Worm (Caenorhabditis elegans): Measurements from ENCODE around the gene pigk-1.

Gene pigk-1

ce11 chrIV:11105724-11106123 is 4.1 kb downstream of the pigk-1 start, which contains the start of gene srlf-24:
Gene srlf-24, minus strand, starts transcription at chrIV:11105824.
- TF ChIP-seq F37D6.2 (tag; optimal IDR thresholded peaks at IDR 0.05) (no peak), nhr-102 (tag; optimal IDR thresholded peaks at IDR 0.05) (no peak), nhr-48 (tag; optimal IDR thresholded peaks at IDR 0.05) (no peak), ZK546.5 (tag; optimal IDR thresholded peaks at IDR 0.05) (no peak), pqm-1 (tag; optimal IDR thresholded peaks at IDR 0.05) (no peak), zfp-3 (GFP tag; conservative IDR thresholded peaks at IDR 0.05) (no peak), pha-4 (GFP tag; IDR thresholded peaks at IDR 0.05) (no peak), pha-4 (tag; optimal IDR thresholded peaks at IDR 0.05) (no peak), vab-7 (GFP tag; IDR thresholded peaks at IDR 0.05) (no peak), mdt-29 (GFP tag; IDR thresholded peaks at IDR 0.05) (no peak), dmd-6 (GFP tag; IDR thresholded peaks at IDR 0.05) (no peak), aly-2 (tag; optimal IDR thresholded peaks at IDR 0.05) (no peak)

ce11 chrIV:11103501-11103900 is 6.3 kb downstream of the pigk-1 start:
- TF ChIP-seq pha-4 (GFP tag; IDR thresholded peaks at IDR 0.05) (no peak), pha-4 (tag; optimal IDR thresholded peaks at IDR 0.05) (no peak), unc-62 (GFP tag; optimal IDR thresholded peaks at IDR 0.05 in 1 of 2) (peak in 1 of 2 experiments; percentile 85), unc-62 (tag; optimal IDR thresholded peaks at IDR 0.05) (no peak), nhr-42 (GFP tag; IDR thresholded peaks at IDR 0.05) (no peak), attf-4 (tag; optimal IDR thresholded peaks at IDR 0.05) (no peak)

- TF ChIP-seq Y48G9A.11 (GFP tag; IDR thresholded peaks at IDR 0.05) (no peak), mxl-2 (GFP tag; conservative IDR thresholded peaks at IDR 0.05) (no peak), tra-1 (GFP tag; IDR thresholded peaks at IDR 0.05) (no peak), vab-7 (GFP tag; IDR thresholded peaks at IDR 0.05) (no peak), nhr-10 (tag; optimal IDR thresholded peaks at IDR 0.05) (no peak), nhr-76 (tag; optimal IDR thresholded peaks at IDR 0.05) (no peak), lir-3 (tag; optimal IDR thresholded peaks at IDR 0.05) (no peak), dve-1 (tag; optimal IDR thresholded peaks at IDR 0.05; ENCODE audit: insufficient read depth) (no peak), mdl-1 (tag; optimal IDR thresholded peaks at IDR 0.05) (no peak), hlh-11 (tag; optimal IDR thresholded peaks at IDR 0.05) (no peak), Y75B8A.6 (GFP tag; IDR thresholded peaks at IDR 0.05) (no peak), mxl-3 (GFP tag; optimal IDR thresholded peaks at IDR 0.05) (no peak), cey-2 (tag; optimal IDR thresholded peaks at IDR 0.05; ENCODE audit: borderline replicate concordance, insufficient read depth) (no peak), zag-1 (tag; optimal IDR thresholded peaks at IDR 0.05) (no peak), F10B5.3 (tag; optimal IDR thresholded peaks at IDR 0.05) (no peak), aly-2 (tag; optimal IDR thresholded peaks at IDR 0.05) (no peak), ztf-11 (tag; optimal IDR thresholded peaks at IDR 0.05) (no peak), spr-3 (GFP tag; optimal IDR thresholded peaks at IDR 0.05) (no peak), lin-15B (tag; optimal IDR thresholded peaks at IDR 0.05) (no peak), unc-39 (tag; optimal IDR thresholded peaks at IDR 0.05) (no peak)
Observed at ce11 chrIV:11102608-11103007, 7.2 kb downstream of the pigk-1 start, which contains the start of gene srlf-17. Gene srlf-17, minus strand, starts transcription at chrIV:11102708.

DNA sequence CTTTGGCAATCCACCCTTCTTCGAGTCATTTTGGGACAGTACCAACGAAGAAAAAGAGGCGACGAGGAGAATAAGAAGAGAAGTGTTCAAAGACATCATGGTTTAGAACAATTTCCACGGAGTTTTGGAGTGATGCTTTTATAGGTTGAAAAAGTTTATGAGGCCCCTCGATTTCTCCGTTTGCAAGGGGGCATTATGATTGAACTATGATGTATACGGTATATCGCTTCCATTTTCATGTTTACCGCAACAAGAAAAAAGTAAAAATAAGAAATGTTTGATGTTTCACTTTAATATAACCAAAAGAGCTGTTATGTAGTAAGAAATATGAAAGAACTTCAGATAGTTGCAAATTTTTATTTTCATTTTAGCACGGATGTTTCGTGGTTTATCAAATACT is 8.4 kb downstream of the pigk-1 start, which contains the start of gene srlf-18:
Gene srlf-18, minus strand, starts transcription at position 101 of the 400 bp plus-strand sequence.
- TF ChIP-seq fkh-10 (GFP tag; optimal IDR thresholded peaks at IDR 0.05) (no peak), lsy-2 (tag; optimal IDR thresholded peaks at IDR 0.05) (no peak), nhr-48 (tag; optimal IDR thresholded peaks at IDR 0.05) (no peak), F26F4.8 (GFP tag; conservative IDR thresholded peaks at IDR 0.05) (no peak), rbr-2 (tag; optimal IDR thresholded peaks at IDR 0.05) (no peak)
